Fruit fly (Drosophila melanogaster): ENCODE measurements around the gene CG34452.

The CG34452 gene

DNA sequence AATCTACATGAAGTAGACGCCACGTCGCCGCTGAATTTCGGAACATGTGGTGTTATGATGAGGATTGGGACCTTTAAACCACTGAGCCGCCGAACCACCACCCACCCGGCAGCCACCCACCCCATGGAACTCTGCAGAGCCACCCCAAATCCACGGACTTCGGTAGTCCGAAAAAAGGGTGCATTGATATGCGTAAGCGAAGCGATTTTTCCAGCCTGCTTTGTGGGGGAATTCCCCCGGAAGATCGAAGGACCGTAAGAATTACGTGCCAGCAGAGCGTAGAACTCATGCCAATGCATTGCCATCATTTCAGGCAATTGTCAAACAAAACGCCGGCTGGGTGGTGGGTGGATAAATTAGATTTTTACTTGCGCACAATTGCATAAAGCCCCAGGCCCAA is 9.4 kb downstream of the CG34452 start (continued):
- no peak for TF ChIP-seq CrebB (tag; optimal IDR thresholded peaks at IDR 0.05)
- no peak for TF ChIP-seq fd3F (GFP tag; optimal IDR thresholded peaks at IDR 0.05)
- TF ChIP-seq CG15479 (GFP tag; optimal IDR thresholded peaks at IDR 0.05), result no peak
- TF ChIP-seq aop (GFP tag; IDR thresholded peaks at IDR 0.05), result no peak
- no peak for TF ChIP-seq CG9609 (GFP tag; optimal IDR thresholded peaks at IDR 0.05)
- TF ChIP-seq CG3995 (GFP tag; optimal IDR thresholded peaks at IDR 0.05), result no peak
- TF ChIP-seq unc-4 (GFP tag; IDR thresholded peaks at IDR 0.05; ENCODE audit: partially characterized antibody), result no peak
- no peak for TF ChIP-seq Sry-δ (GFP tag; optimal IDR thresholded peaks at IDR 0.05)
- TF ChIP-seq dpn (GFP tag; optimal IDR thresholded peaks at IDR 0.05), result no peak
- TF ChIP-seq CG10654 (GFP tag; optimal IDR thresholded peaks at IDR 0.05), result no peak
- no peak for TF ChIP-seq CG15514 (GFP tag; optimal IDR thresholded peaks at IDR 0.05)
- TF ChIP-seq usp (GFP tag; optimal IDR thresholded peaks at IDR 0.05), result no peak
- 0 out of 4 replicates have a peak, but pooled peaks have one; percentile 17 for TF ChIP-seq chinmo (GFP tag; IDR thresholded peaks at IDR 0.05; ENCODE audit: partially characterized antibody)
- TF ChIP-seq disco-r (GFP tag; optimal IDR thresholded peaks at IDR 0.05), result no peak
- TF ChIP-seq CG13296 (GFP tag; optimal IDR thresholded peaks at IDR 0.05), result no peak
- no peak for TF ChIP-seq CG18599 (GFP tag; optimal IDR thresholded peaks at IDR 0.05)
- TF ChIP-seq Xrp1 (GFP tag; IDR thresholded peaks at IDR 0.05), result no peak
- no peak for TF ChIP-seq dati (GFP tag; IDR thresholded peaks at IDR 0.05)
- TF ChIP-seq Doc3 (GFP tag; IDR thresholded peaks at IDR 0.05; ENCODE audit: partially characterized antibody), result no peak
- no peak for TF ChIP-seq Optix (GFP tag; IDR thresholded peaks at IDR 0.05)
- TF ChIP-seq CG4820 (GFP tag; optimal IDR thresholded peaks at IDR 0.05), result no peak
- TF ChIP-seq CG15011 (GFP tag; optimal IDR thresholded peaks at IDR 0.05), result no peak
- TF ChIP-seq ssp (GFP tag; IDR thresholded peaks at IDR 0.05), result no peak
- no peak for TF ChIP-seq seq (GFP tag; IDR thresholded peaks at IDR 0.05)
- no peak for TF ChIP-seq Elba2 (GFP tag; optimal IDR thresholded peaks at IDR 0.05)
- TF ChIP-seq phol (tag; optimal IDR thresholded peaks at IDR 0.05), result no peak
- TF ChIP-seq CG15269 (tag; optimal IDR thresholded peaks at IDR 0.05), result no peak
- no peak for TF ChIP-seq H15 (GFP tag; IDR thresholded peaks at IDR 0.05)
- TF ChIP-seq CG2678 (tag; optimal IDR thresholded peaks at IDR 0.05), result no peak
- no peak for TF ChIP-seq cas (GFP tag; IDR thresholded peaks at IDR 0.05)
- no peak for TF ChIP-seq trem (tag; optimal IDR thresholded peaks at IDR 0.05)
- TF ChIP-seq CG17829 (tag; optimal IDR thresholded peaks at IDR 0.05), result no peak
- peak; percentile 45; the same call in 1 of the 2 replicates for TF ChIP-seq ato (GFP tag; IDR thresholded peaks at IDR 0.05; ENCODE audit: partially characterized antibody)
- TF ChIP-seq Kr (GFP tag; optimal IDR thresholded peaks at IDR 0.05), result peak; percentile 53
- TF ChIP-seq insv (GFP tag; optimal IDR thresholded peaks at IDR 0.05), result no peak
- TF ChIP-seq CG31224 (GFP tag; IDR thresholded peaks at IDR 0.05), result no peak
- no peak for TF ChIP-seq wor (GFP tag; IDR thresholded peaks at IDR 0.05)
- no peak for TF ChIP-seq dysf (GFP tag; IDR thresholded peaks at IDR 0.05)
- no peak for TF ChIP-seq HmgZ (tag; optimal IDR thresholded peaks at IDR 0.05)
- TF ChIP-seq sim (GFP tag; IDR thresholded peaks at IDR 0.05), result no peak
- no peak for TF ChIP-seq CG15696 (tag; optimal IDR thresholded peaks at IDR 0.05)
- TF ChIP-seq CG43689 (GFP tag; IDR thresholded peaks at IDR 0.05), result no peak
- TF ChIP-seq CG16779 (GFP tag; IDR thresholded peaks at IDR 0.05), result no peak
- TF ChIP-seq Ssrp (tag; optimal IDR thresholded peaks at IDR 0.05), result no peak
- TF ChIP-seq CG12391 (tag; optimal IDR thresholded peaks at IDR 0.05), result no peak
- TF ChIP-seq Opbp (GFP tag; IDR thresholded peaks at IDR 0.05; ENCODE audit: partially characterized antibody), result peak; percentile 86; the same call in 2 of the 3 replicates
- TF ChIP-seq Atf-2 (GFP tag; optimal IDR thresholded peaks at IDR 0.05), result no peak
- TF ChIP-seq Dll (GFP tag; IDR thresholded peaks at IDR 0.05; ENCODE audit: partially characterized antibody), result 0 out of 4 replicates have a peak, but pooled peaks have one; percentile 33
- TF ChIP-seq Awh (GFP tag; IDR thresholded peaks at IDR 0.05), result no peak
- TF ChIP-seq bbx (GFP tag; IDR thresholded peaks at IDR 0.05; ENCODE audit: partially characterized antibody), result peak; percentile 92
- no peak for TF ChIP-seq Sox102F (GFP tag; optimal IDR thresholded peaks at IDR 0.05)
